Worm (Caenorhabditis elegans): ENCODE results near the gene avr-15.
A peak's percentile ranks its signal among the peaks of the same experiment; 100 is the strongest.

avr-15 gene

DNA sequence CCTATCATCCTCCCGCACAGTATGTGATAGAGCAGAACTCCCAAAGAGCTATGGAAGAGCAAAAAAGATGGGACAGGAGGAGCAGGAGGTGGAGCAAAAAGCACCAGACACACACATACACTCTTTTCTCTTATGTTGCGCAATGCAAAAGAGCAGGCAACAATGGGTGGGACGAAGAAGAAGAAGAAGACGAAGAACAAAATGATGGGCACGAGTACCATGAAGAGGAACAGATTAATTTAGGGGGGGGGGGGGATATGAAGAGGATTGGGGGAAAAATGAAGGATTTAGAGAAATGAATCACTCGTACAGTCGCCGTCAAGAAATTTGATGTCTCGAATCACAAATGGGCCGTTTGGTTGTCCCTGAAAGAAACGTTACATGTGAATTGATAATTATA, at the start of gene avr-15:
Gene avr-15, minus strand, starts transcription at position 101 of the 400 bp plus-strand sequence.
- TF ChIP-seq fkh-10 (GFP tag; optimal IDR thresholded peaks at IDR 0.05) (no peak), sdc-2 (tag; optimal IDR thresholded peaks at IDR 0.05) (no peak), nfya-1 (tag; optimal IDR thresholded peaks at IDR 0.05) (no peak), ceh-2 (tag; optimal IDR thresholded peaks at IDR 0.05) (no peak), pha-4 (tag; optimal IDR thresholded peaks at IDR 0.05) (no peak), ref-2 (tag; optimal IDR thresholded peaks at IDR 0.05) (no peak), fkh-6 (tag; optimal IDR thresholded peaks at IDR 0.05) (no peak), hlh-30 (tag; optimal IDR thresholded peaks at IDR 0.05; ENCODE audit: insufficient read depth) (no peak), che-1 (tag; optimal IDR thresholded peaks at IDR 0.05) (no peak), unc-42 (tag; optimal IDR thresholded peaks at IDR 0.05) (no peak), unc-55 (GFP tag; optimal IDR thresholded peaks at IDR 0.05) (no peak), C08G9.2 (tag; optimal IDR thresholded peaks at IDR 0.05) (no peak), nhr-11 (tag; optimal IDR thresholded peaks at IDR 0.05) (no peak), sox-2 (GFP tag; IDR thresholded peaks at IDR 0.05) (no peak), pqm-1 (tag; optimal IDR thresholded peaks at IDR 0.05) (no peak), ceh-31 (tag; optimal IDR thresholded peaks at IDR 0.05) (no peak), ceh-9 (tag; optimal IDR thresholded peaks at IDR 0.05) (no peak), nhr-232 (tag; optimal IDR thresholded peaks at IDR 0.05) (no peak), ets-4 (tag; optimal IDR thresholded peaks at IDR 0.05) (no peak)

DNA sequence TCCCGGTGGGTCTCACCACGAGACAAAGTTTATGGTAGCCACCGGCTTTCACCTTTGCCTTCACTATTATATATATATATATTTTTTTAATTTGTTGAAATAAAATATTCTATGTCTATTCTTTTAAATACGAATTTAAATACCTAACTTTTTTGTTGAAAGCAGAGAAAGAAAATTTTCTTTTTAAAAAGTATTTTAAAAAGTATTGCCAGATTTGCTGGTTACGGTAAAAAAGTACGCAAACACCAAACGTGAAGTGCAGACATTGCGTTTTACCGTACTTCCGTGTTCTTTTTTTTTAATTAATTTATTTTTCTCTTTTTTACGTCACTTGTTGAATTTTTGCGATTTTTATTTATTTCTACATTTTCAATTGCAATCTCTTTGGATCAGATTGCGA, 48.5 kb upstream of the avr-15 start, which contains the start of gene C56A3.8:
Gene C56A3.8, plus strand, starts transcription at position 301 of the 400 bp plus-strand sequence.
- TF ChIP-seq pha-4 (tag; optimal IDR thresholded peaks at IDR 0.05) (no peak), odd-2 (tag; optimal IDR thresholded peaks at IDR 0.05) (no peak), gmeb-2 (tag; optimal IDR thresholded peaks at IDR 0.05) (no peak)

ce11 chrV:13556746-13557145, 45.2 kb upstream of the avr-15 start, which contains the start of gene cav-2:
Gene cav-2 (plus strand): TSS chrV:13557104.
- TF ChIP-seq ceh-18 (tag; optimal IDR thresholded peaks at IDR 0.05) (peak; percentile 48), elt-2 (tag; optimal IDR thresholded peaks at IDR 0.05) (peak; percentile 81), sdc-2 (tag; optimal IDR thresholded peaks at IDR 0.05) (no peak), tbx-7 (tag; optimal IDR thresholded peaks at IDR 0.05) (peak; percentile 86), hlh-30 (tag; optimal IDR thresholded peaks at IDR 0.05; ENCODE audit: insufficient read depth) (no peak), Y22D7AL.16 (tag; optimal IDR thresholded peaks at IDR 0.05) (no peak), unc-3 (GFP tag; conservative IDR thresholded peaks at IDR 0.05) (no peak), unc-3 (tag; optimal IDR thresholded peaks at IDR 0.05) (no peak), unc-42 (tag; optimal IDR thresholded peaks at IDR 0.05) (peak; percentile 72), mec-3 (tag; optimal IDR thresholded peaks at IDR 0.05; ENCODE audit: borderline replicate concordance) (peak; percentile 80), unc-55 (GFP tag; optimal IDR thresholded peaks at IDR 0.05) (no peak), nhr-11 (tag; optimal IDR thresholded peaks at IDR 0.05) (no peak), fkh-6 (tag; optimal IDR thresholded peaks at IDR 0.05) (peak; percentile 41), zip-5 (tag; optimal IDR thresholded peaks at IDR 0.05) (peak; percentile 68), lin-11 (tag; optimal IDR thresholded peaks at IDR 0.05) (no peak), fkh-10 (GFP tag; optimal IDR thresholded peaks at IDR 0.05) (no peak), eyg-1 (tag; optimal IDR thresholded peaks at IDR 0.05) (peak; percentile 10), hlh-13 (GFP tag; optimal IDR thresholded peaks at IDR 0.05) (no peak), ahr-1 (tag; optimal IDR thresholded peaks at IDR 0.05) (no peak), pat-9 (tag; optimal IDR thresholded peaks at IDR 0.05) (no peak), pros-1 (tag; optimal IDR thresholded peaks at IDR 0.05) (no peak), gmeb-2 (tag; optimal IDR thresholded peaks at IDR 0.05) (no peak), pqm-1 (tag; optimal IDR thresholded peaks at IDR 0.05) (peak; percentile 86), hlh-8 (tag; optimal IDR thresholded peaks at IDR 0.05) (peak; percentile 55), F13H6.1 (tag; optimal IDR thresholded peaks at IDR 0.05) (peak; percentile 57), npax-4 (tag; optimal IDR thresholded peaks at IDR 0.05) (no peak), lim-6 (tag; optimal IDR thresholded peaks at IDR 0.05) (no peak), dve-1 (tag; optimal IDR thresholded peaks at IDR 0.05) (peak; percentile 1), fax-1 (tag; optimal IDR thresholded peaks at IDR 0.05) (peak; percentile 41), pax-1 (tag; optimal IDR thresholded peaks at IDR 0.05) (no peak), ceh-19 (GFP tag; optimal IDR thresholded peaks at IDR 0.05) (no peak), sox-4 (tag; optimal IDR thresholded peaks at IDR 0.05) (no peak), C38D4.7 (GFP tag; optimal IDR thresholded peaks at IDR 0.05) (no peak), unc-86 (tag; optimal IDR thresholded peaks at IDR 0.05) (peak; percentile 12), K02D7.2 (tag; optimal IDR thresholded peaks at IDR 0.05) (no peak), ceh-30 (tag; optimal IDR thresholded peaks at IDR 0.05) (no peak), odd-2 (tag; optimal IDR thresholded peaks at IDR 0.05) (no peak), ref-2 (tag; optimal IDR thresholded peaks at IDR 0.05) (peak; percentile 82), syd-9 (tag; optimal IDR thresholded peaks at IDR 0.05) (no peak)
